Fruit fly (Drosophila melanogaster) whole organism, pupa: ENCODE measurements around the gene CG12268.

Source experiments
- CG10348 ChIP-seq: fragments of 200-800 bp; sonication (Bioruptor generic); IDR thresholded peaks from 2 replicates; pipeline ENCODE4 v1.3.6; 2022; ENCODE audit warnings: missing biosample characterization, missing genetic modification characterization
- CG12605 ChIP-seq: fragments of 200-800 bp; sonication (Bioruptor generic); IDR thresholded peaks from 2 replicates; pipeline ENCODE4 v1.3.6; 2022; ENCODE audit warnings: missing biosample characterization, missing genetic modification characterization
- CG15710 ChIP-seq: fragments of 200-800 bp; sonication (Bioruptor generic); optimal IDR thresholded peaks from 2 replicates; lab custom pipeline; 2018; ENCODE audit warnings: missing biosample characterization, mild to moderate bottlenecking, missing genetic modification characterization, moderate library complexity
- CG17806 ChIP-seq: fragments of 200-800 bp; sonication (Bioruptor generic); optimal IDR thresholded peaks from 2 replicates; lab custom pipeline; 2018; ENCODE audit warnings: missing biosample characterization, mild to moderate bottlenecking, missing genetic modification characterization, moderate library complexity
- CG32121 ChIP-seq: fragments of 200-800 bp; sonication (Bioruptor generic); IDR thresholded peaks from 2 replicates; pipeline ENCODE4 v1.3.6; 2022; ENCODE audit warnings: missing biosample characterization, missing genetic modification characterization
- CG4496 ChIP-seq: fragments of 200-800 bp; sonication (Bioruptor generic); IDR thresholded peaks from 3 replicates; pipeline ENCODE4 v1.3.6; 2022; ENCODE audit warnings: missing biosample characterization, missing genetic modification characterization
- CG8301 ChIP-seq: fragments of 200-800 bp; sonication (Bioruptor generic); optimal IDR thresholded peaks from 2 replicates; lab custom pipeline; 2018; ENCODE audit warnings: missing biosample characterization, mild to moderate bottlenecking, missing genetic modification characterization
- CG9948 ChIP-seq: fragments of 200-800 bp; sonication (Bioruptor generic); optimal IDR thresholded peaks from 2 replicates; lab custom pipeline; 2018; ENCODE audit warnings: missing biosample characterization, mild to moderate bottlenecking, missing genetic modification characterization, moderate library complexity
- D1 ChIP-seq: fragments of 200-800 bp; sonication (Bioruptor generic); optimal IDR thresholded peaks from 2 replicates; lab custom pipeline; 2018; ENCODE audit warnings: missing biosample characterization, mild to moderate bottlenecking, missing genetic modification characterization, moderate library complexity
- EcR ChIP-seq: fragments of 200-800 bp; sonication (Bioruptor generic); optimal IDR thresholded peaks from 3 replicates; lab custom pipeline; 2019; ENCODE audit warnings: missing biosample characterization, missing genetic modification characterization, mild to moderate bottlenecking, moderate library complexity, missing genetic modification reagents
- Pif1A ChIP-seq: fragments of 200-800 bp; sonication (Bioruptor generic); optimal IDR thresholded peaks from 3 replicates; lab custom pipeline; 2016; ENCODE audit warnings: missing biosample characterization, missing genetic modification characterization
- Pif1B ChIP-seq: fragments of 200-800 bp; sonication (Bioruptor generic); optimal IDR thresholded peaks from 3 replicates; lab custom pipeline; 2016; ENCODE audit warnings: missing biosample characterization, missing genetic modification characterization
- Snoo ChIP-seq: fragments of 200-800 bp; sonication (Bioruptor generic); optimal IDR thresholded peaks from 3 replicates; lab custom pipeline; 2017; ENCODE audit warnings: missing biosample characterization, mild to moderate bottlenecking, missing genetic modification characterization, inconsistent platforms

DNA sequence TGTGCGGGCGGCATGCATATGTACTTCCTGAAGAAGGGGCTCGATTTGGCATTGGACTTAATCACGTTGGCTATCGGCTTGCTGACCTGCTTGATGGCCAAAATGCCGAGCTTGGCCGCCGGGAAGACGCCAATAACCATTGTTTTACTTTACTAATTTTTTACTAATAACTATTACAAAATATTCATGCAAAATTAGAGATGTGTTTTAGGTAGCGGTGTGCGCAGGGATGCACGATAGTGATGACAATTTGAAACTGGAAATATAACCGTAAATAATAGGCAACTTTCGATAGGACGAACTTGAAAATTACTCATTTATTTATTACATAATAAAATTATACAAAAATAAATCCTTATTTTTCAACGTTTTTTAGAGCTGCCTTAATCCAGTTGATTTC lies 20.8 kb downstream of the CG12268 start, which contains the start of gene CG13601:
- TF ChIP-seq CG15710 (tag; lab: Kevin White, UChicago), result no peak
- TF ChIP-seq CG32121 (GFP tag; lab: Robert Waterston, UW), result no peak
- no peak for TF ChIP-seq D1 (tag; lab: Kevin White, UChicago)
- TF ChIP-seq Pif1B (GFP tag; lab: Kevin White, UChicago), result no peak
- TF ChIP-seq CG4496 (GFP tag; lab: Robert Waterston, UW), result 0 out of 3 replicates have a peak, but pooled peaks have one; percentile 24
- TF ChIP-seq Snoo (tag; lab: Kevin White, UChicago), result no peak
- no peak for TF ChIP-seq CG10348 (GFP tag; lab: Robert Waterston, UW)
- no peak for TF ChIP-seq Pif1A (GFP tag; lab: Kevin White, UChicago)
- no peak for TF ChIP-seq CG8301
- no peak for TF ChIP-seq EcR (GFP tag; lab: Kevin White, UChicago)
- no peak for TF ChIP-seq CG12605 (GFP tag; lab: Robert Waterston, UW)
- no peak for TF ChIP-seq CG17806
- TF ChIP-seq CG9948 (tag; lab: Kevin White, UChicago), result no peak
